Worm (Caenorhabditis elegans) whole organism, dauer: ENCODE data around the gene C05D2.8.

Experiments used
- unc-62 ChIP-seq: sonication (generic microtip); optimal IDR thresholded peaks from 2 replicates; lab custom pipeline; 2017; ENCODE audit warnings: missing biosample characterization, missing genetic modification reagents, missing genetic modification characterization

C05D2.8 gene

DNA sequence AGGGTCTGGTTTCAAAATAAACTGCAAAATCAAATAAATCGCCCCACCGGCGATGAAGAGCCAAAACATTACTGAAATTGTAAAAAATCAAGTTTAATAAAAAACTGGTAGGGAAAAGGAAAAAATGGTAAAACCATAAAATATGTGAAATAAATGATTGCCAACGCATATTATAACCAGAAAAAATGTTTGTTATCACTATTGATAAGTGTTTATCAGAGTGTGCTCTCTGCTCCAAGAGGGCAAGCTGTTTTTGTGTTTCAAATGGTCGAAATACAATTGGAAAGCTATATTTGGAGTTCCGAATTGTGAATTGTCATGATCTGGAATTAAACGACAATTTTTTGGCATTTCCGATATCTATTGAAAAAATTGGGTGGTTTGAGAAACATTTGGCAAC is at the start of gene C05D2.8:
Gene C05D2.8 (minus strand): TSS at position 71 of the 400 bp plus-strand sequence.
- no peak for TF ChIP-seq unc-62 (GFP tag; lab: Kevin White, UChicago)

DNA sequence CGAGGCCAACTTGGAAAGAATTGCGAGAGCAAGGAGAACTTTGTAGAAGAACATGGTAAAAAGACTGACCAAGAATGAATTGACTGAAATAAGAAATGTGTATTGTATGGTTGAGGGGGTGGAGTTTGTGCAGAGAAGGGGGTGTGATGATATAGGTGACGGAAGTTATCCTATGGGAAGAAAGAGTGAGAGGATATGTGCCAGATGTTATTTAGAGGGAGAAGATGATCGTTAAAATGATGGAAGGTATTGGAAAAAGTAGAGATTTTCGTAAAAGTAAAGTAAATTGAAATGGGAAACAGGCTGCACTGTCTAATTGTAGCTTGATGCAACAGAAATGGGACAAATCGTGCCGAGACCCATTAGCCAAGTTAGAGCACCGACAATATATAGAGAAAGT is 46.8 kb upstream of the C05D2.8 start, which contains the start of gene sdz-21:
Gene sdz-21 (minus strand): TSS at position 101 of the 400 bp plus-strand sequence.
- no peak for TF ChIP-seq unc-62 (GFP tag; lab: Kevin White, UChicago)

DNA sequence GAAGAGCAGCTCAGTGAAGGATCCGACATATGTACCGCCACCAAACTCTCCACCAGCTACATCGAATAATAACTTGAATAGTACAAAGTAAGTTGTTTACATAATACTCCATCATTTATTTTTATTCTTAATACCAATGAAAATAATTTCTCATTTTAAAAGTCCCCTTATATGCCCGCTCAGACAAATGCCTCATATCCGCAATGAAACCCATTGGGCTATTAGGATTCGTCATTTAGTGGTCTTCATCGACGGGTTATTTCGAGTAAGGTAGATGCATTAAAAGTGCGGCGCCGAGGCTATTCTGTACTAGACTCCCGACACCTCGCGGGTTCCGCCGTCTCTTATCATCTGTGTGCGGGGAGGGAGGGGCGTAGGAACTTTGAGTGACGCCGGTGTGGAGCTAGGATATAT is 43.6 kb upstream of the C05D2.8 start:
- TF ChIP-seq unc-62 (GFP tag; lab: Kevin White, UChicago), result no peak

DNA sequence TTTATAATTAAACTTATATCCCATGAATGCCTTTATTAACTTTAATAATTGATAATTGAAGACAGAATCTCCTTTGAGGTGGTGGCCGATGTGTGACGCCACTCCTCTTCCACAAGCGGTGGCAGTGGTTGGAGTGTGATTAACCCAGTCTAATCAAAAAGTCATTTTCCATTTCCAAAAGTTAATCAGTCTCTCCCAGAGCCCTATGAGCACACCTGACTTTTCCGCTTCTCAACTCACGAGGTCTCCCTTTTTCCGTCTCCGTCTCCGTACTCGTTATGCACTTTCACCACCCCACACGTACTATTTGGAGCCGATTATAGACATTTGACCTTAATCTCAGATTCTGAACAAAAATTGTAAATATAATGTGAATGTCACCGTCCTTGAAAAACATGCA is 32.5 kb upstream of the C05D2.8 start:
- TF ChIP-seq unc-62 (GFP tag; lab: Kevin White, UChicago), result no peak

DNA sequence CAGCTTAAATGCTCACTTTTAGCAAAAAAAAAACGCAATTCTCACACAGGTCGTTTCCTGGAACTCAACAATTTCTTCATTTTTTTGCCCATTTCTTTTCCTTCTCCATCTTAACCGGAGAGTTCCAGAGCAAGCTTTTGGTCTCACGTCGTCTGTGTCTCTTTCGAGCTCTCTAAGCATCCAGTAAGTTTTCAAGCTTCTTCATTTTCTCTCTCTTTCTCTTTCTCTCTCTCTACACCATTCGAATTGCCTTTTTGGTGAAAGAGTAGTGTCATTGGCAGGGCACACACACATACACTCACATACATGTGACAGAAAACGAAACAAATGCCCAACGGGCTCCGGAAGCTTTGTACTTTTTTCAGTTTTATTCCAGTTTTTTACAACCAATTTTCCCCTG is 29.7 kb upstream of the C05D2.8 start:
- no peak for TF ChIP-seq unc-62 (GFP tag; lab: Kevin White, UChicago)

DNA sequence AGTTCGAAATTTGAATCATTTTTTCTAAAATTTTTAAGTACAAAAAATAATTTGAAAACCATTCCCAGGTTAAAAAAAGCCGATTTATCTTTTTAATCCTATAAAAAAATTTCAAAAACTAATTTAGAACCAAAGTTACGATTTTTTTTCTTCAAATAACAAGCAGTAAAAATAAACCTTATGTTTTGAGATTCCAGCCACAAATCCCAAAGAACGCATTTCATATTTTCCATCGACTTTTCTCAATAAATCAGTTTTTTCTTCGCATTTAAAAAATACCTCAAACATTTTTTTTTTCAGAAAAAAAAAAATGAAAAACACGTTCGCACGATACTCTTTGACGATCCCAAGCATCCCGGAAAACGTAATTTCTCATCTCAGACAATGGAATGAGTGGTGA is 25.0 kb upstream of the C05D2.8 start, which contains the start of gene ckk-1:
Gene ckk-1 (plus strand): TSS at position 301 of the 400 bp plus-strand sequence.
- no peak for TF ChIP-seq unc-62 (GFP tag; lab: Kevin White, UChicago)

DNA sequence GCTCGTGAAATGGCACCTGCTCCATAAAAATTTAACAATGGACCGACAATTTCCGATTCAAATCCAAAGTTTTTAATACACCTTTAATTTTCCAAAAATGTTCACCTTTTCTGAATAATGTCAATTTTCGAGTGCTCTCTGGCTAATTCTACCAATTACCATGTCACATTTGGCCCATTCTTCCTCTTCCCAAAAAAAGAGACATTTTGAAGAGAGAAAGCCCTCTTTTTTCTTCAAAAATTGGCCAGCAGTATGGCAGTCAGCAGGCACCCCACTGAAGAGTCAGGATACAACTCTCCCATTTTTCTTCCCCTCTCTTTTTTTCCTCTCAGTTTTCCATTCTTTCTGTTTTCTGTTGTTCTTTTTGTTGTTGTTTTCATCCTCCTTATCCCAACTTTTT is 24.4 kb upstream of the C05D2.8 start:
- TF ChIP-seq unc-62 (GFP tag; lab: Kevin White, UChicago), result no peak

DNA sequence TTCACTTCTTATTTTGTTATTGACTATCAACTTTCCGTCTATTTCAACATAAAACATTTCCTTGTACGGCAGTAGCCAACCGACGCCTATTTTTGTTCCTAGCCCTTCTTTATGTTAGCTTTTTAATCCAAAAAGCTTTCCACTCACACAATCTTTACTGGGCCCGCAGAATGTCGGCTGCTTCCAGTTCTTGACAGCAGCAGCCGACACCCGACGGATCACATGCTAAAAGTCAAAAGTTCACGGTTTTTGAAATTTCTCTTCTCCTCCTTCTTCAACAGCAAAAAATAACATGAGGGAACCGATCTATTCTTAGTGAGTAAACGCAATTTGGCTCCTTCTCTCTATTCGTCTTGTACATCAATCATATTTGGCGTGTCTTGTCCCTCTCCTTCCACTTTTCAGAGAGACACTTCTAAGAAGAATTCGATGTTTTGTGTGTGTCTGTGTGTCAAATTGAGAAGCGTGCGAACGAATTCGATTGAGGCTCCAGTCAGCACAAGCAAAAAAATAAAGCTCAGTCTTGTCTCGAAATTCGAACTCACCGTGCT is 22.4 kb upstream of the C05D2.8 start:
- no peak for TF ChIP-seq unc-62 (GFP tag; lab: Kevin White, UChicago)

DNA sequence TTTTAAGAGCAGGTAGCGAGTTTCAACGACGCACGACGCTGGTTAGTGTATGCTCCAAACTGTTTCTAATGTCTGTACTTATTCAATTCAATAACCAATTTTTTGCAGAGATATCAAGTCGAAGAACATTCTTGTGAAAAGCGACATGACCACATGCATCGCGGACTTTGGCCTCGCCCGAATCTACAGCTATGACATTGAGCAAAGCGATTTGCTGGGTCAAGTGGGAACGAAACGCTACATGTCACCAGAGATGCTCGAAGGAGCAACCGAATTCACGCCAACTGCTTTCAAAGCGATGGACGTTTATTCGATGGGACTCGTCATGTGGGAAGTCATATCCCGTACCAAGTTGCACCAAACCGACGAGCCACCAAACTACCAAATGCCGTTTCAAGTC is 20.2 kb upstream of the C05D2.8 start:
- TF ChIP-seq unc-62 (GFP tag; lab: Kevin White, UChicago), result no peak

DNA sequence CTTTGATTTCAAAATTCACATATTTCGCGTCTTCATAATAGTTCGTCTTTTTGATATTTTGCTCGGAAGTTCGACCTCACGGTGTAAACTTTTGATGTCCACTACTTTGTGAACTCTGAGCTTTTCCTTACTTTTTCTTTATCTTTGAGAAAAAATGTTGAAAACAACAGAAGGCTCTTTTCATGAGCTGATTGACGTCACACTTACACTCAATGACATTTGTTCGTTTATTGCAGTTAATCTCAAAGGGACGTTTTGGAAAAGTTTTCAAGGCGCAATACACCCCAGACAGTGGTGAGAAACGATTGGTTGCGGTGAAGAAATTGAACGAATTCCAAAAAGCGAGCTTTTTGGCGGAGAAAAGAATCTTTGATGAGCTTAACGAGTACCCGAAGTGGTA is 19.1 kb upstream of the C05D2.8 start:
- no peak for TF ChIP-seq unc-62 (GFP tag; lab: Kevin White, UChicago)

DNA sequence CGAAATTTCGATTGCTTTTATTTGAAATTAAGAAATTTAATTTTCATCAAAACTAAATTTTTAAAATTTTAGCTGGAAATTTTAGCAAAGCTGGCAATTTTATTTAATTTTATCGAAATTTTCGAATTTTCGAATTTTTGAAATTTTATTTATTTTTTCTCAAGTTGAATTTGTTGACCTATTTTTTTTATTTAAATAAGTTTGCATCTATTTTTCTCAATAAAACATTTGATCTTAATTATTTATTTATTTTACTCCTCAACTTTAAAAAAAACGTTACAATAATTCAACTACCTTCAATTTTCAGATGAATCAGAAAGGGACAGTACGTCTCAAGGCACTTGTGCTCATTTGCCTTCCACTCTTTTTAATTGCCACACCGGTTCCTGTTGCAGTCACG is 14.7 kb upstream of the C05D2.8 start, which contains the start of gene daf-4:
Gene daf-4 (plus strand): TSS at position 301 of the 400 bp plus-strand sequence.
- TF ChIP-seq unc-62 (GFP tag; lab: Kevin White, UChicago), result no peak

DNA sequence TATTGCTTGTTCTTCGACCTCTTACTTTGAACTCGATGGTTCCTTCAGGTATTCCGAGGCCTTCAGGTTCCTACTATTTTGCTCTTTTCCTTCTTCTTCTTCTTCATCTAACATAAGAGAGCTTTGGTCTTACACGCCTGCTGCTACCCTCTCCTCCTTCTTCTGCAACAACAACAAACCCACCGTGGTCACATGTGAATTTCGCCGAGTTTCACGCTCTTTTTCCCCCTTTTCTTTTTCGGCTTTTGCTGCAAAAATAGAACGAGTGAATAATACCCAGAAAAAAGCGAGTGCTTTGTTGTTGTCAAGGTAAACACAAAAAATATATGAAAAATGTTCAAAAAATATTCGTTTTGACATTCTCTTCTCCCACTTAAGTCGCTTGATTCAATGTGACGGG is 13.3 kb upstream of the C05D2.8 start:
- TF ChIP-seq unc-62 (GFP tag; lab: Kevin White, UChicago), result no peak

DNA sequence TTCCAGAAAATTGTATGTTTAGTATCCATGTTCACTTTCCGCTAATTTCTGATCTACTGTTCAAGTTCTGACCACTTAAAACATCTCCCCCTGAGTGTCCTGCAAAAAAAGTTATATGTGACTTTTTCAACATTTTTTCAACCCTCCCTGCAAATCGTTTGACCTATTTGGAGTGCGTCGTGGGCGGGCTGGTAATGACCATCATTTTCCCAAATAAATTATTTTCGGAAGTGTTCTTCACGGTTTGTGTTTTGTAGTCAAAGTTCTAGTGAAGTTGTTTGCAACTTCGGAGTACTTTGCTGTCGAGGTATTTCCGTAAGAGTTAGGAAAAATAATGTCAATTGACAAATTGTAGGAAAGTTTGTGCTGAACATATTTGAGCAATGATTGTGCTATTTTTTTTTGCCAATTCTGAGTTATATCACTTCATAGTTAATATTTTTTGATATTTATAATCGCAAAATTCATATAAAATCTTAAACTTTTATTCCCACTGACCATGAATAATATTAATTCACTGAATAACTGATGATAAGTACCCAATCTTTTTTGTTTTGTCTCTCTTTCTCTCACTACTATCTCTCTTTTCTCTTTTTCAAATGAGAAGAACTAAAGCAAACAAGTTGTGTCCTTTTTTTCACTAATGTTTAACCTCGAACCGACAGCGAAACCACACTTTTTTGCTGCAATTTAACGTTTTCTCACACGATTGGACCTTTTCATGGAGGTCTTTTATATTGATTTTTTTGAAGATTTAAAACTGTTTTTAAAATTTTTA is 12.3 kb upstream of the C05D2.8 start:
- TF ChIP-seq unc-62 (GFP tag; lab: Kevin White, UChicago), result no peak

DNA sequence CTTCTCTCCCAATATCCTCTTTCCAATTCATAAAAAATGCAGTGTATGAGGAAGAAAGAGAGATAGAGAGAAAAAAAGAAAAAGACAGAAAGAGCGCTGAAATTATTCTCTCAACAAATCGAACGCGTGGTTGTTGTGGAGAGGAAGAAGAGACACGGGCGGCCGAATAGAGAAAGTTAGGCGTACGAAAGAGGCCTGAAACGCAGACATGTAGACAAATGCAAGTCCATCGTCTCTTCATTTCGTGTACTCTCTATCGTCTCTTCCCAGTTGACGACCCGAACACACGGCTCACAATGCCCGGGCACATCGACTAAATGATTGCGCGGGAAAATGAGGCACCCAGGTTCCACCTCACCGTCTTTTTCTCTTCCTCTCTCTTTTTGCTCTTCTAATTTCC is 11.1 kb upstream of the C05D2.8 start:
- no peak for TF ChIP-seq unc-62 (GFP tag; lab: Kevin White, UChicago)

DNA sequence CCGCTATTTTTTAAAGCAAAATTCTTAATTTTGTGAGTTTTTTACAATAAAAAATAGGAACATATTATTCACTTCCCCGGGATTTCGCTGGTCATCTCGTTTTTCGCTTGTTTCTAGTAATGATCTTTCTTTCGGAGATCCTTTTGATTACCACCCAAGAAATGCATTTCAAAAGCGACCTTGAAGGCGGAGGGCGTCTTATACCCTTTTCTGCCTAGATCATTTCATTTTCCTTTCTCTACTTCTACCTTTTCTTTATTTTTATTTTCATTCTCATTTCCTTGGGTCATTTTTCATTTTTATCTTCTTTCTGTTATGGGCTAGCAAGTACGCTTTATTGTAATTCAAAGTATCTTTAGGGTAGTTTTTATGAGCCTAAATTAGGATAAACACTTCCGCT is 10.0 kb upstream of the C05D2.8 start:
- no peak for TF ChIP-seq unc-62 (GFP tag; lab: Kevin White, UChicago)

DNA sequence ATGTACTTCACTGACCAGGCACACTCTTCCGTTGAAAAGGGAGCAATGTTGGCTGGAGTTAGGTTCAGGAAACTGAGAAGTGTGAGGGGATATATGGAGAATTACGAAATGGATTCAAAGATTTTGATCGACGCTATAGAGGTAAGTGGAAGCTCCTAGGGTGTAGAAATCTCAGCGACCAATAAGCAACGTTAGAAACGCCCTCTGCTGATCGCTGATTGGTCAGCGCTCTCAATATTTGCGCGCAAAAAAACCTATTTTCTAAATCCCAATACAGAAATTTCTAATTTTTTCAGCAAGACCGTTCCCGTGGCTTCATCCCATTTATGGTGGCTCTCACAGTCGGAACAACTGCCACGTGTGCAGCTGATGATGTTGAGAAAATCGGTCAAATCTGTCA is 5.5 kb upstream of the C05D2.8 start:
- TF ChIP-seq unc-62 (GFP tag; lab: Kevin White, UChicago), result no peak

DNA sequence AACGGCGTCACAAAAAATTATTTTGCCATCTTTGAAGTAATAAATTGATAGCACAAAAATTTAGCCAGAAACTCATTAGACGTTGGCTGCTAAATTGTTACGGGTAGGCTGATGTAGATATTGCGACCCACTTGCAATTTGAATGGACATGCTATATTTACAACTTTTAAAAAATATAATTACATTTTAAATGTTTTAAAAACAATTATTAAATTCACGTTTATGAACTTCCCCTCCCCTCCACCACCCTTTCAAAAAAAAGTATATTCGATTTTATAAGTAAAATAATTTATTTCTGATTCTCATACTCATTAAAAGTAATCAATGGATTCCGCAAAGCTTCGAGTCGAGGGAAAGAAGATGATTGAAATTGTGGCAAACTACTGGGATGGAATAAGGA is 4.5 kb upstream of the C05D2.8 start, which contains the start of gene basl-1:
Gene basl-1 (plus strand): TSS at position 301 of the 400 bp plus-strand sequence.
- no peak for TF ChIP-seq unc-62 (GFP tag; lab: Kevin White, UChicago)
